Fruit fly (Drosophila melanogaster): ENCODE results near the gene Cpr67B.

- TF ChIP-seq kay (GFP tag; ENCODE audit: borderline replicate concordance) = peak; percentile 99
- peak; percentile 93 for TF ChIP-seq toe (GFP tag; optimal IDR thresholded peaks at IDR 0.05)
- TF ChIP-seq CG5204 (GFP tag; optimal IDR thresholded peaks at IDR 0.05) = peak; percentile 93
- TF ChIP-seq CG7045 (GFP tag; optimal IDR thresholded peaks at IDR 0.05) = peak; percentile 97
- TF ChIP-seq Clk (GFP tag; optimal IDR thresholded peaks at IDR 0.05) = peak; percentile 92
- TF ChIP-seq pad (GFP tag; optimal IDR thresholded peaks at IDR 0.05) = peak; percentile 92
- peak; percentile 97 for TF ChIP-seq Hr96 (GFP tag; optimal IDR thresholded peaks at IDR 0.05)
Measured at dm6 chr3L:9383345-9384075, 21.1 kb upstream of the Cpr67B start, which contains the start of gene Hsp27.

All from whole organism, adult.